Worm (Caenorhabditis elegans): ENCODE data around the gene hrg-2.

Gene hrg-2

DNA sequence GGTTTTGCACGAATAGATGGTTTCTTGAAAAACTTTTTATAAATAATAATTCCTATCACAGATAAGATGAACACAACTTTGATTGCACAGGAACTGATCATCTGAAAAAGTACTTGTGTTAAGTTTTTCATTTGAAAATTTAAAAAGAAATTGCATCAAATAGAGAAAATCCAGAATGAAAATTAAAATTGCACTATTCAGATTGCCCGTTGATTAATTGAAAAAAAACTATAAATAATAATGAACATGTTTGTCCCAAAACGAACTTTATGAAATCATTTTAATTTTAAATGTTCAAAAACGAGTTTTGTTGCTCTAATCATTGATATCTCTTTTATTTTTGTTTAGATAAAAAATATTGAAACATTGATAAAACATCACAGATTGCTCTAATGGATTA lies 7.0 kb upstream of the hrg-2 start, which contains the start of gene cdr-3:
Gene cdr-3, minus strand, starts transcription at position 101 of the 400 bp plus-strand sequence.
- TF ChIP-seq unc-120 (tag; optimal IDR thresholded peaks at IDR 0.05; ENCODE audit: poor library complexity, severe bottlenecking) (no peak), ham-2 (GFP tag; optimal IDR thresholded peaks at IDR 0.05) (no peak), ces-1 (GFP tag; optimal IDR thresholded peaks at IDR 0.05) (no peak), snpc-4 (tag; optimal IDR thresholded peaks at IDR 0.05) (no peak), pha-4 (tag; optimal IDR thresholded peaks at IDR 0.05) (no peak), unc-39 (tag; optimal IDR thresholded peaks at IDR 0.05) (no peak), lin-13 (tag; optimal IDR thresholded peaks at IDR 0.05) (no peak), lsy-2 (tag; optimal IDR thresholded peaks at IDR 0.05) (no peak)

DNA sequence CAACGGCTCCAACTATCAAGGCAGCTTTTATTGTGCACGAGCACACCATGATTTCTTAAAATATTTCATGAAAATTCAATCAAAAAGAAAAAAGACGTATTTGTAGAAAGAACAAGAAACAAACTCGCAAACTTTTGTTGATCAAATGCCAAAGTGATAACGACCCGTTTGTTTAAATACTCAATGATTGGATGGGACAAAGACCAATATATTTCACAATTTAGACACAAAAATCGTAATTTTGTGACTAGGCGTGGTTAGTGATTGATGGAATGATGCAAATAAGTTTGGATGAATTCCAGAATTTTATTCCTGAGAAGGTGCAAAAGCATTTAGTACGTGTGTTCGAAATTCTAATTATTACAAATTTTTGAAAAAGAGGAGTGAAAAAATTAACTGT lies 5.3 kb upstream of the hrg-2 start, which contains the start of gene cdr-2:
Gene cdr-2, minus strand, starts transcription at position 54 of the 400 bp plus-strand sequence.
- TF ChIP-seq ceh-39 (tag; optimal IDR thresholded peaks at IDR 0.05) (no peak), nhr-237 (tag; optimal IDR thresholded peaks at IDR 0.05) (no peak), tbx-8 (GFP tag; optimal IDR thresholded peaks at IDR 0.05) (no peak), ham-2 (GFP tag; optimal IDR thresholded peaks at IDR 0.05) (no peak), elt-3 (tag; optimal IDR thresholded peaks at IDR 0.05) (no peak), zip-8 (tag; optimal IDR thresholded peaks at IDR 0.05) (no peak), nhr-12 (tag; optimal IDR thresholded peaks at IDR 0.05) (no peak), drap-1 (GFP tag; optimal IDR thresholded peaks at IDR 0.05) (no peak), lsy-2 (tag; optimal IDR thresholded peaks at IDR 0.05) (no peak), lin-32 (GFP tag; optimal IDR thresholded peaks at IDR 0.05) (no peak), pha-4 (tag; optimal IDR thresholded peaks at IDR 0.05) (no peak), M03D4.4 (tag; optimal IDR thresholded peaks at IDR 0.05) (no peak), sem-2 (GFP tag; optimal IDR thresholded peaks at IDR 0.05) (no peak), cnd-1 (tag; optimal IDR thresholded peaks at IDR 0.05) (no peak), flh-1 (GFP tag; optimal IDR thresholded peaks at IDR 0.05) (no peak), bed-3 (GFP tag; optimal IDR thresholded peaks at IDR 0.05) (no peak), snpc-4 (tag; optimal IDR thresholded peaks at IDR 0.05) (no peak), unc-39 (tag; optimal IDR thresholded peaks at IDR 0.05) (no peak), sptf-1 (tag; optimal IDR thresholded peaks at IDR 0.05) (no peak), mls-2 (tag; optimal IDR thresholded peaks at IDR 0.05) (no peak)

DNA sequence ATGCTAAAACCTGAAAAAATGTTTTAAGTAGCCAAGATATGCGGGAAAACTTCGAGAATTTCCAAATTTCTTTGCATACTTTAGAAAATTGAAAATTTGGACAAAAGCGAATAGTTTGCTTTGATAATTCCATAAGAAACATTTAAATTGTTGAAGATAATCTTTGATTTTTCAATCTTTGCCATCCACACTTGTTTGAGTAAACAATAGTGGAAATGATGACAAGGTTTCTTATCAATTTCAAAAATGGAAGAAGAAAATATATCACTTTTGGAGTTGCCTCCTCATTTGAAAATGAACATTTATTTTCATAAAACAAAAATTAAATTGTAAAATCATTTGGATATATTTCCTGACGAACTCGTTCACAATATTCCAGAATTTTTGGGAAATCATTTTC lies 4.0 kb upstream of the hrg-2 start:
- TF ChIP-seq hlh-1 (tag; optimal IDR thresholded peaks at IDR 0.05) = no peak
- no peak for TF ChIP-seq mep-1 (tag; optimal IDR thresholded peaks at IDR 0.05)
- no peak for TF ChIP-seq nhr-2 (tag; optimal IDR thresholded peaks at IDR 0.05)
- TF ChIP-seq nhr-12 (tag; optimal IDR thresholded peaks at IDR 0.05) = no peak
- TF ChIP-seq nhr-28 (tag; optimal IDR thresholded peaks at IDR 0.05) = no peak
- TF ChIP-seq nhr-76 (tag; optimal IDR thresholded peaks at IDR 0.05) = no peak
- no peak for TF ChIP-seq elt-3 (tag; optimal IDR thresholded peaks at IDR 0.05)
- no peak for TF ChIP-seq tbx-8 (GFP tag; optimal IDR thresholded peaks at IDR 0.05)
- TF ChIP-seq ces-1 (GFP tag; optimal IDR thresholded peaks at IDR 0.05) = no peak
- no peak for TF ChIP-seq lsy-2 (tag; optimal IDR thresholded peaks at IDR 0.05)
- no peak for TF ChIP-seq pha-4 (tag; optimal IDR thresholded peaks at IDR 0.05)
- TF ChIP-seq nhr-237 (tag; optimal IDR thresholded peaks at IDR 0.05) = no peak
- TF ChIP-seq sptf-1 (tag; optimal IDR thresholded peaks at IDR 0.05) = no peak

DNA sequence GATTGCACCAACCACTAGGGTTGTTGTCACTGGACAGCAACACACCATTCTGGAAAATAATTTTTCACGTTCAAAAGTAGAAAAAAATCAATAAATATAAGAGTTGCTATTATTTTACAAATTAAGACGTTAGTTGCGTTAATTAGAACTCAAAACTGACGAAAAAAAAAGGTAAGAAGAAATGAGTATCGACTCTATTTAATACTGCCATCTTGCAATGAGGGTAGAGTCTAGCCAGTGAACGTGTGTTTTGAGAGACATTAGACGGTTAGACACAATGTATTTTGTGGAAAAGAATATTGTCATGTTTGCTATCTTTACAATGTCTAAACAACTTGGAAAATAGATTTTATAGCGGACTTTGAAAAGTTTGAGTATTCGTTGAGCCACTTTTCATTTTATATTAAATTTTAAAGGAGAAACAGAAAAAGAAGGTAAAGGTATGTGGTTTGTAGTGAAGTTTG lies 3.4 kb upstream of the hrg-2 start, which contains the start of gene cdr-6:
Gene cdr-6, minus strand, starts transcription at position 51 of the 464 bp plus-strand sequence.
- TF ChIP-seq nhr-76 (tag; optimal IDR thresholded peaks at IDR 0.05) (no peak), zip-8 (tag; optimal IDR thresholded peaks at IDR 0.05) (no peak), unc-39 (tag; optimal IDR thresholded peaks at IDR 0.05) (no peak), elt-1 (tag; optimal IDR thresholded peaks at IDR 0.05; ENCODE audit: borderline replicate concordance, insufficient read depth) (no peak), bed-3 (GFP tag; optimal IDR thresholded peaks at IDR 0.05) (no peak), nhr-237 (tag; optimal IDR thresholded peaks at IDR 0.05) (no peak), sptf-1 (tag; optimal IDR thresholded peaks at IDR 0.05) (no peak), ces-1 (GFP tag; optimal IDR thresholded peaks at IDR 0.05) (peak; percentile 22)

DNA sequence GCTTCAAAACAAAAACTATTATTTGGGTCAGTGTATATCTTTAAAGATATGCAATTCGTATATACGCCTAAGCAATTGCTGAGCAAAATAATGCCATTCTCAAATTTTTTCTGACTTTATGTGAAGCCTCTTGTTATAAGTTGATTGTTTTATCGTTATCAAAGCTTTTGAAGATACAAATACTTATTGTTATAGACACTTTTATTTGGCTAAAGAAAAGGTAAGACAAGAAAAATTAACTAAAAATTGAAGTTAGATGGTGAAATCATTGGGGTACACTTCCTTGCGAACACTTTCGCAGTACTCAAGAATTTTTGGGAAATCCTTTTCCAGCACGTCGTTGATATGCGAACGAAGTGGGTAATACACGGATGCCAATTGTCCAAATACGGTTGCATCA lies 2.0 kb upstream of the hrg-2 start:
- no peak for TF ChIP-seq lin-13 (tag; optimal IDR thresholded peaks at IDR 0.05)
- no peak for TF ChIP-seq tbx-8 (GFP tag; optimal IDR thresholded peaks at IDR 0.05)
- TF ChIP-seq ceh-83 (GFP tag; optimal IDR thresholded peaks at IDR 0.05) = no peak
- no peak for TF ChIP-seq pha-4 (tag; optimal IDR thresholded peaks at IDR 0.05)
- no peak for TF ChIP-seq ceh-43 (GFP tag; optimal IDR thresholded peaks at IDR 0.05)
- TF ChIP-seq nhr-2 (tag; optimal IDR thresholded peaks at IDR 0.05) = no peak
- no peak for TF ChIP-seq cnd-1 (tag; optimal IDR thresholded peaks at IDR 0.05)
- TF ChIP-seq lin-32 (GFP tag; optimal IDR thresholded peaks at IDR 0.05) = no peak
- no peak for TF ChIP-seq elt-1 (tag; optimal IDR thresholded peaks at IDR 0.05; ENCODE audit: borderline replicate concordance, insufficient read depth)
- no peak for TF ChIP-seq sem-2 (GFP tag; optimal IDR thresholded peaks at IDR 0.05)
- no peak for TF ChIP-seq unc-120 (tag; optimal IDR thresholded peaks at IDR 0.05; ENCODE audit: poor library complexity, severe bottlenecking)
- no peak for TF ChIP-seq elt-3 (tag; optimal IDR thresholded peaks at IDR 0.05)
- no peak for TF ChIP-seq drap-1 (GFP tag; optimal IDR thresholded peaks at IDR 0.05)
- no peak for TF ChIP-seq zip-8 (tag; optimal IDR thresholded peaks at IDR 0.05)
- TF ChIP-seq mep-1 (tag; optimal IDR thresholded peaks at IDR 0.05) = no peak
- TF ChIP-seq nhr-28 (tag; optimal IDR thresholded peaks at IDR 0.05) = no peak
- TF ChIP-seq sptf-1 (tag; optimal IDR thresholded peaks at IDR 0.05) = no peak
- no peak for TF ChIP-seq flh-1 (GFP tag; optimal IDR thresholded peaks at IDR 0.05)
- TF ChIP-seq ztf-11 (tag; optimal IDR thresholded peaks at IDR 0.05) = no peak
- TF ChIP-seq nhr-76 (tag; optimal IDR thresholded peaks at IDR 0.05) = no peak
